Worm (Caenorhabditis elegans) whole organism, L4 larva: Measurements from ENCODE around the gene srb-11.

ENCODE experiments used
- D1046.2 ChIP-seq: fragments of 200-800 bp; sonication (Bioruptor generic); IDR thresholded peaks from 2 replicates; pipeline ENCODE4 v1.3.6; 2022; ENCODE audit warnings: missing genetic modification characterization, missing compliant biosample characterization
- F37D6.2 ChIP-seq: sonication (generic microtip); optimal IDR thresholded peaks from 2 replicates; lab custom pipeline; 2016; ENCODE audit warnings: mild to moderate bottlenecking, missing genetic modification characterization, missing compliant biosample characterization
- F44E2.7 ChIP-seq: fragments of 200-800 bp; sonication (Bioruptor generic); IDR thresholded peaks from 2 replicates; pipeline ENCODE4 v2.1.2; 2022; ENCODE audit warnings: missing genetic modification characterization, missing compliant biosample characterization
- R02D3.7 ChIP-seq: fragments of 150-350 bp; sonication (generic microtip); optimal IDR thresholded peaks from 3 replicates; lab custom pipeline; 2014; ENCODE audit warnings: missing biosample characterization, missing genetic modification characterization
- T20F7.1 ChIP-seq: fragments of 200-800 bp; sonication (Bioruptor generic); optimal IDR thresholded peaks from 2 replicates; lab custom pipeline; 2018; ENCODE audit warnings: mild to moderate bottlenecking, missing genetic modification characterization, missing compliant biosample characterization
- T26A8.4 ChIP-seq: fragments of 200-800 bp; sonication (Bioruptor generic); IDR thresholded peaks from 2 replicates; pipeline ENCODE4 v1.3.6; 2022; ENCODE audit warnings: missing genetic modification characterization, missing compliant biosample characterization
- ZK337.2 ChIP-seq: fragments of 200-800 bp; sonication (Bioruptor generic); IDR thresholded peaks from 2 replicates; pipeline ENCODE4 v1.3.6; 2022; ENCODE audit warnings: missing genetic modification reagents, missing genetic modification characterization, missing compliant biosample characterization
- aly-2 ChIP-seq: sonication (generic microtip); optimal IDR thresholded peaks from 2 replicates; lab custom pipeline; 2018; ENCODE audit warnings: missing biosample characterization, missing genetic modification characterization
- attf-4 ChIP-seq: sonication (generic microtip); optimal IDR thresholded peaks from 3 replicates; lab custom pipeline; 2017; ENCODE audit warnings: missing biosample characterization, missing genetic modification characterization
- ceh-28 ChIP-seq: fragments of 150-350 bp; optimal IDR thresholded peaks from 2 replicates; lab custom pipeline; 2014; ENCODE audit warnings: missing biosample characterization, missing genetic modification reagents, missing genetic modification characterization
- ceh-62 ChIP-seq: sonication (generic microtip); optimal IDR thresholded peaks from 2 replicates; lab custom pipeline; 2017; ENCODE audit warnings: missing biosample characterization, missing genetic modification characterization
- ces-1 ChIP-seq: fragments of 150-350 bp; sonication (generic microtip); optimal IDR thresholded peaks from 4 replicates; lab custom pipeline; 2014; ENCODE audit warnings: missing biosample characterization, missing genetic modification reagents, missing genetic modification characterization
- cey-2 ChIP-seq: sonication (generic microtip); optimal IDR thresholded peaks from 3 replicates; lab custom pipeline; 2017; ENCODE audit warnings: missing genetic modification characterization, mild to moderate bottlenecking, missing compliant biosample characterization, antibody characterized with exemption, borderline replicate concordance; ENCODE audit not compliant: insufficient read depth
- ctbp-1 ChIP-seq: fragments of 200-800 bp; sonication (Bioruptor generic); IDR thresholded peaks from 2 replicates; pipeline ENCODE4 v1.3.6; 2022; ENCODE audit warnings: missing genetic modification reagents, missing genetic modification characterization, missing compliant biosample characterization
- daf-12 ChIP-seq: fragments of 150-350 bp; optimal IDR thresholded peaks from 2 replicates; lab custom pipeline; 2014; ENCODE audit warnings: missing biosample characterization, missing genetic modification reagents, missing genetic modification characterization
- daf-16 ChIP-seq, 3 experiments: sonication (generic microtip); optimal IDR thresholded peaks; 2 replicates each; lab custom pipeline; 2016 to 2017; ENCODE audit warnings: missing genetic modification characterization in 3 of 3, missing genetic modification reagents in 3 of 3, mild to moderate bottlenecking in 2 of 3, missing compliant biosample characterization in 2 of 3, missing biosample characterization in 1 of 3, moderate library complexity in 1 of 3
- daf-8 ChIP-seq: fragments of 200-800 bp; sonication (Bioruptor generic); IDR thresholded peaks from 2 replicates; pipeline ENCODE4 v1.3.6; 2022; ENCODE audit warnings: missing genetic modification characterization, missing compliant biosample characterization
- dmd-6 ChIP-seq: fragments of 200-800 bp; sonication (Bioruptor generic); IDR thresholded peaks from 2 replicates; pipeline ENCODE4 v1.3.6; 2022; ENCODE audit warnings: missing genetic modification reagents, missing genetic modification characterization, missing compliant biosample characterization
- dmd-8 ChIP-seq: fragments of 200-800 bp; sonication (Bioruptor generic); IDR thresholded peaks from 2 replicates; pipeline ENCODE4 v1.3.6; 2022; ENCODE audit warnings: missing genetic modification characterization, missing compliant biosample characterization
- dmd-9 ChIP-seq: fragments of 200-800 bp; sonication (Bioruptor generic); IDR thresholded peaks from 2 replicates; pipeline ENCODE4 v1.3.6; 2022; ENCODE audit warnings: missing genetic modification reagents, missing genetic modification characterization, missing compliant biosample characterization
- egl-27 ChIP-seq: sonication (generic microtip); optimal IDR thresholded peaks from 3 replicates; lab custom pipeline; 2017; ENCODE audit warnings: missing biosample characterization, missing genetic modification reagents, missing genetic modification characterization
- egl-43 ChIP-seq: fragments of 200-800 bp; sonication (Bioruptor generic); IDR thresholded peaks from 2 replicates; pipeline ENCODE4 v1.3.6; 2022; ENCODE audit warnings: missing genetic modification reagents, missing genetic modification characterization, missing compliant biosample characterization
- gei-8 ChIP-seq: fragments of 200-800 bp; sonication (Bioruptor generic); optimal IDR thresholded peaks from 2 replicates; lab custom pipeline; 2018; ENCODE audit warnings: mild to moderate bottlenecking, missing genetic modification characterization, missing compliant biosample characterization
- hlh-30 ChIP-seq: sonication (generic microtip); optimal IDR thresholded peaks from 2 replicates; lab custom pipeline; 2017; ENCODE audit warnings: antibody characterized with exemption, mild to moderate bottlenecking, missing genetic modification characterization, missing compliant biosample characterization; ENCODE audit not compliant: insufficient read depth
- hmg-1.1 ChIP-seq: fragments of 200-800 bp; sonication (Bioruptor generic); IDR thresholded peaks from 2 replicates; pipeline ENCODE4 v1.3.6; 2022; ENCODE audit warnings: missing genetic modification reagents, missing genetic modification characterization, missing compliant biosample characterization
- lin-39 ChIP-seq: fragments of 150-350 bp; optimal IDR thresholded peaks from 2 replicates; lab custom pipeline; 2014; ENCODE audit warnings: missing biosample characterization, missing genetic modification reagents, missing genetic modification characterization
- lsy-2 ChIP-seq, 2 experiments: fragments of 150-350 bp in 1 of 2; sonication (generic microtip) in 1 of 2; optimal IDR thresholded peaks; 2 replicates each; lab custom pipeline; 2014 to 2017; ENCODE audit warnings: missing biosample characterization in 2 of 2, missing genetic modification characterization in 2 of 2
- madf-5 ChIP-seq, 2 experiments: fragments of 200-800 bp; sonication (Bioruptor generic); IDR thresholded peaks; 2 replicates each; pipeline ENCODE4 v1.3.6; 2022; ENCODE audit warnings: missing compliant biosample characterization in 2 of 2, missing genetic modification characterization in 2 of 2
- mdl-1 ChIP-seq, 2 experiments: fragments of 150-350 bp in 1 of 2; sonication (generic microtip) in 1 of 2; optimal IDR thresholded peaks; 2 replicates each; lab custom pipeline; 2014 to 2017; ENCODE audit warnings: missing biosample characterization in 2 of 2, missing genetic modification characterization in 2 of 2
- mep-1 ChIP-seq: fragments of 150-350 bp; sonication (generic microtip); optimal IDR thresholded peaks from 3 replicates; lab custom pipeline; 2014; ENCODE audit warnings: missing biosample characterization, missing genetic modification characterization
- nhr-10 ChIP-seq: fragments of 150-350 bp; optimal IDR thresholded peaks from 2 replicates; lab custom pipeline; 2014; ENCODE audit warnings: missing biosample characterization, missing genetic modification characterization
- nhr-25 ChIP-seq: sonication (generic microtip); optimal IDR thresholded peaks from 2 replicates; lab custom pipeline; 2017; ENCODE audit warnings: missing genetic modification characterization, mild to moderate bottlenecking, missing compliant biosample characterization, antibody characterized with exemption, moderate library complexity, borderline replicate concordance; ENCODE audit not compliant: insufficient read depth
- nhr-28 ChIP-seq: fragments of 150-350 bp; optimal IDR thresholded peaks from 2 replicates; lab custom pipeline; 2014; ENCODE audit warnings: missing biosample characterization, missing genetic modification characterization
- nhr-41 ChIP-seq: fragments of 200-800 bp; sonication (Bioruptor generic); IDR thresholded peaks from 2 replicates; pipeline ENCODE4 v1.3.6; 2022; ENCODE audit warnings: missing genetic modification reagents, missing genetic modification characterization, missing compliant biosample characterization
- pha-4 ChIP-seq, 2 experiments: fragments of 150-350 bp in 1 of 2; fragments of 200-800 bp in 1 of 2; sonication (Bioruptor generic) in 1 of 2; IDR thresholded peaks in 1 of 2; optimal IDR thresholded peaks in 1 of 2; 2 replicates each; pipeline versions ENCODE4 v1.3.6 to Lab custom; 2014 to 2022; ENCODE audit warnings: missing genetic modification characterization in 2 of 2, missing genetic modification reagents in 2 of 2, missing biosample characterization in 1 of 2, missing compliant biosample characterization in 1 of 2
- saeg-2 ChIP-seq: fragments of 200-800 bp; sonication (Bioruptor generic); IDR thresholded peaks from 2 replicates; pipeline ENCODE4 v1.3.6; 2022; ENCODE audit warnings: missing genetic modification reagents, missing genetic modification characterization, missing compliant biosample characterization
- sdz-12 ChIP-seq: fragments of 200-800 bp; sonication (Bioruptor generic); optimal IDR thresholded peaks from 2 replicates; lab custom pipeline; 2018; ENCODE audit warnings: mild to moderate bottlenecking, missing genetic modification characterization, missing compliant biosample characterization
- set-16 ChIP-seq: fragments of 200-800 bp; sonication (Bioruptor generic); IDR thresholded peaks from 2 replicates; pipeline ENCODE4 v1.3.6; 2022; ENCODE audit warnings: missing genetic modification reagents, missing genetic modification characterization, missing compliant biosample characterization
- snpc-1.2 ChIP-seq: fragments of 200-800 bp; sonication (Bioruptor generic); IDR thresholded peaks from 2 replicates; pipeline ENCODE4 v1.3.6; 2022; ENCODE audit warnings: missing genetic modification reagents, missing genetic modification characterization, missing compliant biosample characterization
- spr-1 ChIP-seq: sonication (generic microtip); optimal IDR thresholded peaks from 2 replicates; lab custom pipeline; 2016; ENCODE audit warnings: mild to moderate bottlenecking, missing genetic modification characterization, missing compliant biosample characterization
- spr-3 ChIP-seq: fragments of 200-800 bp; sonication (Bioruptor generic); optimal IDR thresholded peaks from 2 replicates; lab custom pipeline; 2018; ENCODE audit warnings: mild to moderate bottlenecking, missing genetic modification characterization, missing compliant biosample characterization
- tra-1 ChIP-seq: fragments of 200-800 bp; sonication (Bioruptor generic); IDR thresholded peaks from 2 replicates; pipeline ENCODE4 v1.3.6; 2022; ENCODE audit warnings: missing genetic modification reagents, missing genetic modification characterization, missing compliant biosample characterization
- unc-39 ChIP-seq: sonication (generic microtip); optimal IDR thresholded peaks from 2 replicates; lab custom pipeline; 2017; ENCODE audit warnings: missing biosample characterization, missing genetic modification characterization
- unc-62 ChIP-seq, 3 experiments: fragments of 150-350 bp in 1 of 3; sonication (generic microtip); optimal IDR thresholded peaks in 2 of 3; peaks in 1 of 3; 1 replicate in 1 of 3; 2 replicates in 2 of 3; lab custom pipeline; 2014 to 2017; ENCODE audit warnings: missing biosample characterization in 3 of 3, missing genetic modification characterization in 3 of 3, missing genetic modification reagents in 3 of 3, missing genotype in 1 of 3
- vab-7 ChIP-seq: fragments of 200-800 bp; sonication (Bioruptor generic); IDR thresholded peaks from 2 replicates; pipeline ENCODE4 v1.3.6; 2022; ENCODE audit warnings: missing genetic modification reagents, missing genetic modification characterization, missing compliant biosample characterization
- zag-1 ChIP-seq: fragments of 150-350 bp; optimal IDR thresholded peaks from 2 replicates; lab custom pipeline; 2014; ENCODE audit warnings: missing biosample characterization, missing genetic modification characterization
- zfp-2 ChIP-seq: sonication (generic microtip); optimal IDR thresholded peaks from 2 replicates; lab custom pipeline; 2016; ENCODE audit warnings: mild to moderate bottlenecking, missing genetic modification characterization, missing compliant biosample characterization
- zip-2 ChIP-seq: fragments of 150-350 bp; optimal IDR thresholded peaks from 2 replicates; lab custom pipeline; 2014; ENCODE audit warnings: missing biosample characterization, missing genetic modification characterization
- ztf-7 ChIP-seq: fragments of 150-350 bp; optimal IDR thresholded peaks from 2 replicates; lab custom pipeline; 2014; ENCODE audit warnings: missing biosample characterization, missing genetic modification characterization

The srb-11 gene

ce11 chrIII:6464113-6464571 is 28.6 kb downstream of the srb-11 start (continued):
- TF ChIP-seq F37D6.2 (peak; percentile 47), mdl-1 (tag; optimal IDR thresholded peaks at IDR 0.05; lab: Kevin White, UChicago) (peak; percentile 81 to 95), madf-5 (GFP tag; IDR thresholded peaks at IDR 0.05; lab: Robert Waterston, UW) (no peak), zfp-2 (peak; percentile 29), lin-39 (tag; lab: Kevin White, UChicago) (no peak), lsy-2 (tag; optimal IDR thresholded peaks at IDR 0.05; lab: Kevin White, UChicago) (peak; percentile 22 to 78), hmg-1.1 (GFP tag; lab: Robert Waterston, UW) (peak; percentile 89), unc-62 (GFP tag; optimal IDR thresholded peaks at IDR 0.05 in 1 of 2; lab: Kevin White, UChicago) (no peak), unc-62 (tag; optimal IDR thresholded peaks at IDR 0.05; lab: Kevin White, UChicago) (no peak), nhr-28 (tag; lab: Kevin White, UChicago) (peak; percentile 91), ctbp-1 (peak; percentile 89), pha-4 (GFP tag; IDR thresholded peaks at IDR 0.05; lab: Robert Waterston, UW) (no peak; the same call in none of the 2 replicates), pha-4 (tag; optimal IDR thresholded peaks at IDR 0.05; lab: Kevin White, UChicago) (peak; percentile 84), attf-4 (tag; lab: Kevin White, UChicago) (no peak), set-16 (GFP tag; lab: Robert Waterston, UW) (peak; percentile 100), vab-7 (peak; percentile 68), ces-1 (no peak), egl-43 (GFP tag; lab: Robert Waterston, UW) (peak; percentile 93), aly-2 (tag; lab: Kevin White, UChicago) (no peak), nhr-41 (GFP tag; lab: Robert Waterston, UW) (0 out of 2 replicates have a peak, but pooled peaks have one; percentile 22), ceh-28 (no peak), nhr-25 (peak; percentile 51), zag-1 (tag; lab: Kevin White, UChicago) (no peak), spr-3 (GFP tag; lab: Kevin White, UChicago) (peak; percentile 71), daf-12 (tag; lab: Kevin White, UChicago) (no peak), dmd-8 (GFP tag; lab: Robert Waterston, UW) (peak; percentile 88), T26A8.4 (GFP tag; lab: Robert Waterston, UW) (peak; percentile 92), unc-39 (no peak), cey-2 (no peak), egl-27 (tag; lab: Kevin White, UChicago) (no peak), dmd-6 (GFP tag; lab: Robert Waterston, UW) (peak; percentile 95), spr-1 (tag; lab: Kevin White, UChicago) (peak; percentile 77), sdz-12 (GFP tag; lab: Kevin White, UChicago) (peak; percentile 25), nhr-10 (tag; lab: Kevin White, UChicago) (peak; percentile 63), R02D3.7 (tag; lab: Kevin White, UChicago) (no peak), snpc-1.2 (GFP tag; lab: Robert Waterston, UW) (peak; percentile 77), zip-2 (peak; percentile 11), hlh-30 (tag; lab: Kevin White, UChicago) (peak; percentile 95), mep-1 (tag; lab: Kevin White, UChicago) (peak; percentile 91), daf-16 (GFP tag; optimal IDR thresholded peaks at IDR 0.05; lab: Kevin White, UChicago) (peak; percentile 82 to 84), daf-16 (tag; optimal IDR thresholded peaks at IDR 0.05; lab: Kevin White, UChicago) (peak; percentile 94), tra-1 (GFP tag; lab: Robert Waterston, UW) (peak; percentile 95), gei-8 (peak; percentile 86), saeg-2 (GFP tag; lab: Robert Waterston, UW) (peak; percentile 70; the same call in 1 of the 2 replicates), D1046.2 (GFP tag; lab: Robert Waterston, UW) (peak; percentile 89), ztf-7 (tag; lab: Kevin White, UChicago) (no peak), dmd-9 (no peak), T20F7.1 (GFP tag; lab: Kevin White, UChicago) (peak; percentile 72), ceh-62 (tag; lab: Kevin White, UChicago) (no peak), ZK337.2 (GFP tag; lab: Robert Waterston, UW) (no peak), F44E2.7 (GFP tag; lab: Robert Waterston, UW) (peak; percentile 83; the same call in 1 of the 2 replicates), daf-8 (GFP tag; lab: Robert Waterston, UW) (no peak)
